Fruit fly (Drosophila melanogaster): ENCODE results near the gene Zcchc7.

dm6 chr3L:16804627-16805026 lies 40.6 kb upstream of the Zcchc7 start, which contains the start of gene nudC:
- TF ChIP-seq h (optimal IDR thresholded peaks at IDR 0.05) (no peak), psq (optimal IDR thresholded peaks at IDR 0.05) (no peak), Sin3A (optimal IDR thresholded peaks at IDR 0.05) (no peak)

Data from Kc167 (cell line).